Fruit fly (Drosophila melanogaster) Kc167 (cell line): ENCODE results near the gene tal-3A.

ENCODE experiments used
- Myc ChIP-seq: fragments of >200 bp; optimal IDR thresholded peaks from 2 replicates; lab custom pipeline; 2017; ENCODE audit warnings: missing external identifiers
- Sin3A ChIP-seq: fragments of >200 bp; optimal IDR thresholded peaks from 2 replicates; lab custom pipeline; 2018; ENCODE audit warnings: missing external identifiers
- insv ChIP-seq: fragments of >200 bp; optimal IDR thresholded peaks from 3 replicates; lab custom pipeline; 2018; ENCODE audit warnings: missing external identifiers
- psq ChIP-seq: fragments of >200 bp; optimal IDR thresholded peaks from 2 replicates; lab custom pipeline; 2017; ENCODE audit warnings: missing external identifiers

DNA sequence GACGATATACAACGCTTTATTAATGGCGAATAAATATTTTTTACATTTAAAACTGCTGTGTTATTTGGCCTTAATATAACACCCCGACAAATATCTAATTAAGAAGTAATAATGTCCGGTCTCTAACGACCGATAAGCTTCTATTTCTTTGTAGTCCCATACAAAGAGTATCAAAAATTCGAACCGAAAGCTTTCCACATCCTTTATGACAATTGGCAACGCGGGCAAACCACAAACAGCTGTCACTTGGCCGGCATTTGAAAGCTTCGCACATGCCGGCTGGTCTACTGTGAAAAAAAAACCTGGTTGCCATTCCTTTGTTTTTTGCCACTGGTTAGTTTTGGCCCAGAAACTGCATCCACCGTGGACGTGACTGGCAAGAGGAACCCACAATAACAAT lies 30.9 kb upstream of the tal-3A start, which contains the start of gene Dip-B:
- TF ChIP-seq insv (lab: Kevin White, UChicago) = no peak
- TF ChIP-seq psq (lab: Kevin White, UChicago) = no peak
- TF ChIP-seq Sin3A (lab: Kevin White, UChicago) = no peak
- no peak for TF ChIP-seq Myc (lab: Kevin White, UChicago)
